Fruit fly (Drosophila melanogaster): ENCODE measurements around the gene tut.

DNA sequence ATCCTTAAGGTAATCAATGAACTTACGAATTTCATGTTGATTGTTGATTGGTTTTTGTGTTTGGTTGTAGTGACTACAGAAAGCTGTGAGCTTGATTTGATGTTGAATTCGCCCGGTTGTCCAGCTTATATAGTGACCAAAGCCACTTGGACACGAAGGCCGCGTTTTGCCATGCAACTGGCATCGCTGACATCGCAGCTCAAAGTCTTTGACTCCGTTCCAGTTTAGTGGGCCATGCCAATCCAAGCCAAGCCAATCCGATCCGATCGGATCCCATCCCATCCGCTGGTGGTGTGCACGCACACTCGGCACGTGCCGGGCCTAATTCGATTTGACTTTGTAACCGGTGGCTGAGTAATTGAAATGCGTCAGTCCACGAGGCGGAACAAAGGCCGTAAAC is 8.3 kb upstream of the tut start, which contains the start of gene CG13674:
- TF ChIP-seq CG1620 (GFP tag; optimal IDR thresholded peaks at IDR 0.05) = no peak
- no peak for TF ChIP-seq CG5204 (GFP tag; optimal IDR thresholded peaks at IDR 0.05)
- no peak for TF ChIP-seq CG7045 (GFP tag; optimal IDR thresholded peaks at IDR 0.05)
- no peak for TF ChIP-seq Clk (GFP tag; optimal IDR thresholded peaks at IDR 0.05)
- TF ChIP-seq tj (GFP tag; optimal IDR thresholded peaks at IDR 0.05) = no peak

Measured in whole organism, adult.